Fruit fly (Drosophila melanogaster) whole organism, adult: ENCODE data around the gene Lcp65Ad.

Source experiments
- CG11617 ChIP-seq: fragments of 200-800 bp; sonication (Bioruptor generic); optimal IDR thresholded peaks from 2 replicates; lab custom pipeline; 2017; ENCODE audit warnings: mild to moderate bottlenecking, missing biosample characterization, missing genetic modification reagents, missing genetic modification characterization
- CG12768 ChIP-seq: fragments of 200-800 bp; sonication (Bioruptor generic); optimal IDR thresholded peaks from 2 replicates; lab custom pipeline; 2017; ENCODE audit warnings: missing biosample characterization, missing genetic modification characterization, mild to moderate bottlenecking, moderate library complexity, missing genetic modification reagents
- CG14711 ChIP-seq: fragments of 200-800 bp; sonication (Bioruptor generic); optimal IDR thresholded peaks from 2 replicates; lab custom pipeline; 2018; ENCODE audit warnings: missing biosample characterization, mild to moderate bottlenecking, missing genetic modification characterization, moderate library complexity
- CG1620 ChIP-seq: fragments of 200-800 bp; sonication (Bioruptor generic); optimal IDR thresholded peaks from 2 replicates; lab custom pipeline; 2016; ENCODE audit warnings: missing biosample characterization, missing genetic modification characterization
- CG33017 ChIP-seq: fragments of 200-800 bp; sonication (Bioruptor generic); optimal IDR thresholded peaks from 2 replicates; lab custom pipeline; 2018; ENCODE audit warnings: missing biosample characterization, mild to moderate bottlenecking, missing genetic modification characterization, moderate library complexity
- CG5204 ChIP-seq: fragments of 200-800 bp; sonication (Bioruptor generic); optimal IDR thresholded peaks from 2 replicates; lab custom pipeline; 2016; ENCODE audit warnings: missing biosample characterization, missing genetic modification characterization
- CG7045 ChIP-seq: fragments of 200-800 bp; sonication (Bioruptor generic); optimal IDR thresholded peaks from 2 replicates; lab custom pipeline; 2017; ENCODE audit warnings: missing biosample characterization, mild to moderate bottlenecking, missing genetic modification characterization
- CG7101 ChIP-seq: fragments of 200-800 bp; sonication (Bioruptor generic); optimal IDR thresholded peaks from 2 replicates; lab custom pipeline; 2018; ENCODE audit warnings: missing biosample characterization, mild to moderate bottlenecking, missing genetic modification characterization, moderate library complexity
- Clk ChIP-seq: fragments of 200-800 bp; sonication (Bioruptor generic); optimal IDR thresholded peaks from 2 replicates; lab custom pipeline; 2017; ENCODE audit warnings: missing biosample characterization, missing genetic modification characterization
- Crg-1 ChIP-seq: fragments of 200-800 bp; sonication (Bioruptor generic); optimal IDR thresholded peaks from 2 replicates; lab custom pipeline; 2016; ENCODE audit warnings: missing biosample characterization, missing genetic modification characterization
- Hr96 ChIP-seq: fragments of 200-800 bp; sonication (Bioruptor generic); optimal IDR thresholded peaks from 2 replicates; lab custom pipeline; 2016; ENCODE audit warnings: missing biosample characterization, missing genetic modification characterization
- Mnt ChIP-seq: fragments of 200-800 bp; sonication (Bioruptor generic); optimal IDR thresholded peaks from 2 replicates; lab custom pipeline; 2016; ENCODE audit warnings: missing biosample characterization, mild to moderate bottlenecking, missing genetic modification characterization
- bab1 ChIP-seq: fragments of 200-800 bp; sonication (Bioruptor generic); optimal IDR thresholded peaks from 3 replicates; lab custom pipeline; 2019; ENCODE audit warnings: missing biosample characterization, mild to moderate bottlenecking, missing genetic modification characterization, moderate library complexity
- cic ChIP-seq: fragments of 200-800 bp; sonication (Bioruptor generic); optimal IDR thresholded peaks from 2 replicates; lab custom pipeline; 2017; ENCODE audit warnings: missing biosample characterization, mild to moderate bottlenecking, missing genetic modification characterization, moderate library complexity
- cnc ChIP-seq, 2 experiments: fragments of >200 bp; optimal IDR thresholded peaks; 2 replicates each; lab custom pipeline; 2017
- kay ChIP-seq: fragments of 200-800 bp; sonication (Bioruptor generic); peaks from one replicate; lab custom pipeline; 2016; ENCODE audit warnings: missing biosample characterization, missing genetic modification characterization, borderline replicate concordance
- ovo ChIP-seq: fragments of 200-800 bp; sonication (Bioruptor generic); optimal IDR thresholded peaks from 2 replicates; lab custom pipeline; 2016; ENCODE audit warnings: missing biosample characterization, missing genetic modification characterization
- pad ChIP-seq: fragments of 200-800 bp; sonication (Bioruptor generic); optimal IDR thresholded peaks from 3 replicates; lab custom pipeline; 2017; ENCODE audit warnings: missing biosample characterization, missing genetic modification characterization, mild to moderate bottlenecking, moderate library complexity, missing genetic modification reagents
- tj ChIP-seq: fragments of 200-800 bp; sonication (Bioruptor generic); optimal IDR thresholded peaks from 3 replicates; lab custom pipeline; 2017; ENCODE audit warnings: missing biosample characterization, mild to moderate bottlenecking, missing genetic modification characterization, moderate library complexity
- toe ChIP-seq: fragments of 200-800 bp; sonication (Bioruptor generic); optimal IDR thresholded peaks from 2 replicates; lab custom pipeline; 2016; ENCODE audit warnings: missing biosample characterization, missing genetic modification characterization

The Lcp65Ad gene

dm6 chr3L:6125409-6125689 lies 17.8 kb upstream of the Lcp65Ad start:
- TF ChIP-seq ovo (GFP tag; lab: Kevin White, UChicago) = no peak
- TF ChIP-seq toe (GFP tag; lab: Kevin White, UChicago) = no peak
- TF ChIP-seq Crg-1 (GFP tag; lab: Kevin White, UChicago) = no peak
- TF ChIP-seq CG12768 (GFP tag; lab: Kevin White, UChicago) = no peak
- no peak for TF ChIP-seq Hr96 (GFP tag; lab: Kevin White, UChicago)
- TF ChIP-seq CG7045 (GFP tag; lab: Kevin White, UChicago) = no peak
- TF ChIP-seq pad (GFP tag; lab: Kevin White, UChicago) = no peak
- no peak for TF ChIP-seq kay
- TF ChIP-seq CG33017 (tag; lab: Kevin White, UChicago) = no peak
- no peak for TF ChIP-seq CG5204 (GFP tag; lab: Kevin White, UChicago)
- TF ChIP-seq CG11617 (GFP tag; lab: Kevin White, UChicago) = no peak
- TF ChIP-seq cnc (optimal IDR thresholded peaks at IDR 0.05; lab: Kevin White, UChicago) = no peak
- no peak for TF ChIP-seq CG14711 (tag; lab: Kevin White, UChicago)

- TF ChIP-seq CG7101 (tag; lab: Kevin White, UChicago) (no peak), CG7045 (GFP tag; lab: Kevin White, UChicago) (no peak), CG14711 (tag; lab: Kevin White, UChicago) (no peak), toe (GFP tag; lab: Kevin White, UChicago) (no peak), Crg-1 (GFP tag; lab: Kevin White, UChicago) (no peak), CG1620 (no peak), cnc (optimal IDR thresholded peaks at IDR 0.05; lab: Kevin White, UChicago) (no peak), cic (GFP tag; lab: Kevin White, UChicago) (no peak), tj (GFP tag; lab: Kevin White, UChicago) (no peak), Hr96 (GFP tag; lab: Kevin White, UChicago) (no peak), Clk (no peak), CG12768 (GFP tag; lab: Kevin White, UChicago) (no peak), CG5204 (GFP tag; lab: Kevin White, UChicago) (no peak), bab1 (GFP tag; lab: Kevin White, UChicago) (no peak), CG11617 (GFP tag; lab: Kevin White, UChicago) (no peak), kay (no peak), pad (GFP tag; lab: Kevin White, UChicago) (no peak)
Observed at dm6 chr3L:6129591-6129990, 13.6 kb upstream of the Lcp65Ad start.

dm6 chr3L:6130944-6131343 lies 12.3 kb upstream of the Lcp65Ad start, which contains the start of gene Lcp65Ag3:
Gene Lcp65Ag3, minus strand, starts transcription at chr3L:6130989.
- TF ChIP-seq ovo (GFP tag; lab: Kevin White, UChicago) (no peak), Hr96 (GFP tag; lab: Kevin White, UChicago) (no peak), CG7101 (tag; lab: Kevin White, UChicago) (no peak), cic (GFP tag; lab: Kevin White, UChicago) (no peak), bab1 (GFP tag; lab: Kevin White, UChicago) (no peak), CG5204 (GFP tag; lab: Kevin White, UChicago) (no peak), Clk (no peak), CG1620 (no peak)

dm6 chr3L:6132009-6132408 lies 11.2 kb upstream of the Lcp65Ad start, which contains the start of gene Cpr65Au:
Gene Cpr65Au, minus strand, starts transcription at chr3L:6132109.
- TF ChIP-seq CG7045 (GFP tag; lab: Kevin White, UChicago) = no peak
- TF ChIP-seq Hr96 (GFP tag; lab: Kevin White, UChicago) = no peak
- no peak for TF ChIP-seq CG12768 (GFP tag; lab: Kevin White, UChicago)
- no peak for TF ChIP-seq Mnt
- no peak for TF ChIP-seq cnc (optimal IDR thresholded peaks at IDR 0.05; lab: Kevin White, UChicago)
- TF ChIP-seq kay = no peak
- TF ChIP-seq bab1 (GFP tag; lab: Kevin White, UChicago) = no peak
- no peak for TF ChIP-seq cic (GFP tag; lab: Kevin White, UChicago)
- TF ChIP-seq CG14711 (tag; lab: Kevin White, UChicago) = no peak
- TF ChIP-seq tj (GFP tag; lab: Kevin White, UChicago) = no peak
- no peak for TF ChIP-seq CG11617 (GFP tag; lab: Kevin White, UChicago)

dm6 chr3L:6133546-6133945 lies 9.6 kb upstream of the Lcp65Ad start, which contains the start of gene Lcp65Ag2:
Gene Lcp65Ag2, minus strand, starts transcription at chr3L:6133593.
- no peak for TF ChIP-seq CG11617 (GFP tag; lab: Kevin White, UChicago)
- TF ChIP-seq tj (GFP tag; lab: Kevin White, UChicago) = no peak
- TF ChIP-seq bab1 (GFP tag; lab: Kevin White, UChicago) = no peak

- TF ChIP-seq CG12768 (GFP tag; lab: Kevin White, UChicago) (no peak), bab1 (GFP tag; lab: Kevin White, UChicago) (no peak), CG11617 (GFP tag; lab: Kevin White, UChicago) (no peak), CG1620 (no peak), Hr96 (GFP tag; lab: Kevin White, UChicago) (no peak)
Observed at dm6 chr3L:6135174-6135573, 8.0 kb upstream of the Lcp65Ad start, which contains the start of gene Lcp65Ag1. Gene Lcp65Ag1, minus strand, starts transcription at chr3L:6135274.

- TF ChIP-seq CG11617 (GFP tag; lab: Kevin White, UChicago) = no peak
Observed at dm6 chr3L:6136691-6137090, 6.5 kb upstream of the Lcp65Ad start, which contains the start of gene Lcp65Af. Gene Lcp65Af, minus strand, starts transcription at chr3L:6136791.
